Worm (Caenorhabditis elegans) whole organism, L1 larva: ENCODE measurements around the gene tbc-18.

Experiments
- C04F5.9 ChIP-seq: sonication (generic microtip); optimal IDR thresholded peaks from 2 replicates; lab custom pipeline; 2016; ENCODE audit warnings: missing genetic modification characterization, missing compliant biosample characterization
- alr-1 ChIP-seq: fragments of 200-800 bp; sonication (Bioruptor generic); optimal IDR thresholded peaks from 2 replicates; lab custom pipeline; 2018; ENCODE audit warnings: borderline replicate concordance, mild to moderate bottlenecking, missing genetic modification characterization, missing compliant biosample characterization
- ama-1 ChIP-seq: fragments of 150-350 bp; optimal IDR thresholded peaks from 2 replicates; lab custom pipeline; 2014
- ceh-8 ChIP-seq: fragments of 200-800 bp; sonication (Bioruptor generic); optimal IDR thresholded peaks from 2 replicates; lab custom pipeline; 2018; ENCODE audit warnings: mild to moderate bottlenecking, missing genetic modification characterization, moderate library complexity, missing compliant biosample characterization
- ceh-88 ChIP-seq: fragments of 200-800 bp; sonication (Bioruptor generic); IDR thresholded peaks from 2 replicates; pipeline ENCODE4 v1.3.6; 2022; ENCODE audit warnings: missing genetic modification characterization, missing compliant biosample characterization
- ces-1 ChIP-seq: fragments of 150-350 bp; optimal IDR thresholded peaks from 2 replicates; lab custom pipeline; 2014; ENCODE audit warnings: missing biosample characterization, missing genetic modification reagents, missing genetic modification characterization
- efl-1 ChIP-seq, 4 experiments: fragments of 150-350 bp; optimal IDR thresholded peaks in 3 of 4; peaks in 1 of 4; 1 replicate in 1 of 4; 2 replicates in 3 of 4; lab custom pipeline; 2014; ENCODE audit warnings: missing biosample characterization in 2 of 4, missing genetic modification characterization in 2 of 4, missing genetic modification reagents in 2 of 4
- egl-27 ChIP-seq, 2 experiments: fragments of 150-350 bp in 1 of 2; sonication (generic microtip); optimal IDR thresholded peaks; 3 replicates each; lab custom pipeline; 2017 to 2018; ENCODE audit warnings: missing biosample characterization in 2 of 2, missing genetic modification characterization in 2 of 2, missing genetic modification reagents in 2 of 2
- fkh-10 ChIP-seq: sonication (generic microtip); optimal IDR thresholded peaks from 2 replicates; lab custom pipeline; 2017; ENCODE audit warnings: missing biosample characterization, missing genetic modification reagents, missing genetic modification characterization
- fos-1 ChIP-seq: fragments of 150-350 bp; optimal IDR thresholded peaks from 2 replicates; lab custom pipeline; 2014; ENCODE audit warnings: missing biosample characterization, missing genetic modification characterization
- hlh-17 ChIP-seq: fragments of 200-800 bp; sonication (Bioruptor generic); optimal IDR thresholded peaks from 2 replicates; lab custom pipeline; 2018; ENCODE audit warnings: missing genetic modification characterization, mild to moderate bottlenecking, missing compliant biosample characterization, moderate library complexity, borderline replicate concordance
- isw-1 ChIP-seq: fragments of 200-800 bp; sonication (Bioruptor generic); IDR thresholded peaks from 2 replicates; pipeline ENCODE4 v1.3.6; 2022; ENCODE audit warnings: missing genetic modification characterization, missing compliant biosample characterization
- jun-1 ChIP-seq: fragments of 150-350 bp; optimal IDR thresholded peaks from 2 replicates; lab custom pipeline; 2014; ENCODE audit warnings: missing biosample characterization, missing genetic modification reagents, missing genetic modification characterization
- lin-13 ChIP-seq: fragments of 150-350 bp; optimal IDR thresholded peaks from 2 replicates; lab custom pipeline; 2014; ENCODE audit warnings: missing biosample characterization, missing genetic modification reagents, missing genetic modification characterization
- lin-14 ChIP-seq: fragments of 200-800 bp; sonication (Bioruptor generic); optimal IDR thresholded peaks from 2 replicates; lab custom pipeline; 2018; ENCODE audit warnings: mild to moderate bottlenecking, missing genetic modification characterization, moderate library complexity, missing compliant biosample characterization
- lin-35 ChIP-seq, 2 experiments: fragments of 150-350 bp; optimal IDR thresholded peaks; 2 replicates each; lab custom pipeline; 2014; ENCODE audit warnings: missing biosample characterization in 2 of 2, missing genetic modification characterization in 2 of 2, missing genetic modification reagents in 2 of 2
- lin-39 ChIP-seq: fragments of 150-350 bp; optimal IDR thresholded peaks from 2 replicates; lab custom pipeline; 2014; ENCODE audit warnings: missing biosample characterization, missing genetic modification reagents, missing genetic modification characterization
- lir-3 ChIP-seq: sonication (generic microtip); optimal IDR thresholded peaks from 2 replicates; lab custom pipeline; 2016; ENCODE audit warnings: mild to moderate bottlenecking, missing genetic modification characterization, moderate library complexity, missing compliant biosample characterization; ENCODE audit not compliant: poor library complexity
- mab-9 ChIP-seq: fragments of 200-800 bp; sonication (Bioruptor generic); IDR thresholded peaks from 2 replicates; pipeline ENCODE4 v1.3.6; 2022; ENCODE audit warnings: missing genetic modification reagents, missing genetic modification characterization, missing compliant biosample characterization
- mep-1 ChIP-seq: fragments of 150-350 bp; optimal IDR thresholded peaks from 2 replicates; lab custom pipeline; 2014; ENCODE audit warnings: missing biosample characterization, missing genetic modification characterization
- nhr-11 ChIP-seq: fragments of 150-350 bp; optimal IDR thresholded peaks from 2 replicates; lab custom pipeline; 2014; ENCODE audit warnings: missing biosample characterization, missing genetic modification characterization
- nhr-12 ChIP-seq: sonication (generic microtip); optimal IDR thresholded peaks from 2 replicates; lab custom pipeline; 2017; ENCODE audit warnings: missing biosample characterization, missing genetic modification characterization
- nhr-19 ChIP-seq: fragments of 200-800 bp; sonication (Bioruptor generic); conservative IDR thresholded peaks from 2 replicates; pipeline ENCODE4 v1.3.6; 2022; ENCODE audit warnings: missing genetic modification characterization, missing compliant biosample characterization
- nhr-237 ChIP-seq: fragments of 150-350 bp; optimal IDR thresholded peaks from 2 replicates; lab custom pipeline; 2014; ENCODE audit warnings: missing biosample characterization, missing genetic modification characterization
- nhr-28 ChIP-seq: fragments of 150-350 bp; optimal IDR thresholded peaks from 2 replicates; lab custom pipeline; 2014; ENCODE audit warnings: missing biosample characterization, missing genetic modification characterization
- nhr-76 ChIP-seq: sonication (generic microtip); optimal IDR thresholded peaks from 2 replicates; lab custom pipeline; 2017; ENCODE audit warnings: missing biosample characterization, missing genetic modification characterization
- nhr-90 ChIP-seq: sonication (generic microtip); optimal IDR thresholded peaks from 2 replicates; lab custom pipeline; 2016; ENCODE audit warnings: mild to moderate bottlenecking, missing genetic modification characterization, missing compliant biosample characterization; ENCODE audit not compliant: poor library complexity
- pag-3 ChIP-seq: sonication (generic microtip); optimal IDR thresholded peaks from 2 replicates; lab custom pipeline; 2017; ENCODE audit warnings: missing genetic modification characterization, mild to moderate bottlenecking, missing compliant biosample characterization, antibody characterized with exemption, borderline replicate concordance; ENCODE audit not compliant: insufficient read depth
- pax-3 ChIP-seq: fragments of 200-800 bp; sonication (Bioruptor generic); optimal IDR thresholded peaks from 2 replicates; lab custom pipeline; 2018; ENCODE audit warnings: mild to moderate bottlenecking, missing genetic modification characterization, moderate library complexity, missing compliant biosample characterization
- snu-23 ChIP-seq: sonication (generic microtip); optimal IDR thresholded peaks from 2 replicates; lab custom pipeline; 2016; ENCODE audit warnings: missing genetic modification characterization, missing compliant biosample characterization
- sox-4 ChIP-seq: sonication (generic microtip); optimal IDR thresholded peaks from 2 replicates; lab custom pipeline; 2016; ENCODE audit warnings: missing genetic modification characterization, missing compliant biosample characterization
- sup-37 ChIP-seq: fragments of 200-800 bp; sonication (Bioruptor generic); optimal IDR thresholded peaks from 2 replicates; lab custom pipeline; 2018; ENCODE audit warnings: mild to moderate bottlenecking, missing genetic modification characterization, missing compliant biosample characterization
- unc-130 ChIP-seq: fragments of 150-350 bp; optimal IDR thresholded peaks from 2 replicates; lab custom pipeline; 2017; ENCODE audit warnings: missing biosample characterization, missing genetic modification characterization, inconsistent platforms
- unc-30 ChIP-seq: sonication (generic microtip); optimal IDR thresholded peaks from 2 replicates; lab custom pipeline; 2017; ENCODE audit warnings: missing biosample characterization, missing genetic modification characterization
- unc-86 ChIP-seq: sonication (generic microtip); optimal IDR thresholded peaks from 2 replicates; lab custom pipeline; 2016; ENCODE audit warnings: missing genetic modification characterization, missing compliant biosample characterization
- ztf-11 ChIP-seq, 2 experiments: sonication (generic microtip); optimal IDR thresholded peaks; 2 replicates each; lab custom pipeline; 2016 to 2017; ENCODE audit warnings: missing genetic modification characterization in 2 of 2, missing biosample characterization in 1 of 2, missing compliant biosample characterization in 1 of 2

The tbc-18 gene

DNA sequence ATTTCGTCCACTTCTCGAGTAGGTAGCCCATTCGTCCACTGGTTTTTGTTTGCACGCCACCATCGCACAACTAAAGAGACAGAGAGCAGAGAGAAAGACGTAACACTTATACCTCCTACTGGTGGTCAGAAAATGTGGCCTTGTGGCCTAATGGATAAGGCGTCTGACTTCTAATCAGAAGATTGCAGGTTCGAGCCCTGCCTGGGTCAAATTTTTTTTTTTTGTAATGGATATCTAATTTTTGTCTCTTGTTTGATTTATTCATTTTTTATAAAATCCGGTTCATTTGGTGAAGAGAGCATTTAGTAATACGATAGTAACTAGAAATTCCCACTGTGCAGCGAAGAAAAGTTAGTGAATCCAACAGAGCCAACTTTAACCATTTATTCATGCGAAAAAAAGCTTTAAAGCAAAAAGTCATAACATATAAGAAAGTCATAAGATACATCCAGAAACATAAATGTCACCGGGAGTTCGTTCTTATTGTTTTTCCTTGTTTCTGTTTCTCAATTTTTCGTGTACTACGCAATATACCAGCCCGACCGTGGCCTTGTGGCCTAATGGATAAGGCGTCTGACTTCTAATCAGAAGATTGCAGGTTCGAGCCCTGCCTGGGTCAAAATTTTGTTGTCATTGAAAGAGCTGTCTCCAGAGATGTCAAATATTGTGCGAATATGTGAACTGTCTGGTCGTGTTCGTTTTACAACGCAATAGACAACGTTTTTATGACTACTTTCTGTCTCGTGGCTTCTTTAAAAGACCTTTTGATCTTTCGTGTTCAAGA lies 7.9 kb downstream of the tbc-18 start (continued):
- no peak for TF ChIP-seq efl-1 (optimal IDR thresholded peaks at IDR 0.05; lab: Kevin White, UChicago)
- peak in 1 of 2 experiments; percentile 77 for TF ChIP-seq efl-1 (GFP tag; optimal IDR thresholded peaks at IDR 0.05 in 1 of 2; lab: Kevin White, UChicago)
- peak; percentile 13 for TF ChIP-seq unc-86
- no peak for TF ChIP-seq pax-3
- no peak for TF ChIP-seq egl-27 (tag; optimal IDR thresholded peaks at IDR 0.05; lab: Kevin White, UChicago)
- TF ChIP-seq nhr-76 = no peak
- TF ChIP-seq fkh-10 = no peak
- TF ChIP-seq nhr-237 (tag; lab: Kevin White, UChicago) = no peak
- TF ChIP-seq sup-37 (GFP tag; lab: Kevin White, UChicago) = no peak
- TF ChIP-seq lin-14 (GFP tag; lab: Kevin White, UChicago) = peak; percentile 62
- TF ChIP-seq fos-1 (tag; lab: Kevin White, UChicago) = peak; percentile 51
- TF ChIP-seq nhr-12 (tag; lab: Kevin White, UChicago) = no peak
- no peak for TF ChIP-seq alr-1 (tag; lab: Kevin White, UChicago)
- peak; percentile 70 for TF ChIP-seq mep-1 (tag; lab: Kevin White, UChicago)
- TF ChIP-seq sox-4 (tag; lab: Kevin White, UChicago) = peak; percentile 11
- no peak for TF ChIP-seq nhr-11
- TF ChIP-seq nhr-90 (tag; lab: Kevin White, UChicago) = peak; percentile 59
- no peak for TF ChIP-seq nhr-28
- peak; percentile 56; the same call in 1 of the 2 replicates for TF ChIP-seq nhr-19 (GFP tag; lab: Robert Waterston, UW)
- TF ChIP-seq unc-130 (tag; lab: Kevin White, UChicago) = no peak
- TF ChIP-seq ceh-8 (GFP tag; lab: Kevin White, UChicago) = no peak
- TF ChIP-seq lir-3 (tag; lab: Kevin White, UChicago) = no peak
- TF ChIP-seq mab-9 = 0 out of 2 replicates have a peak, but pooled peaks have one; percentile 13
- TF ChIP-seq ama-1 (lab: Kevin White, UChicago) = no peak
- TF ChIP-seq hlh-17 (GFP tag; lab: Kevin White, UChicago) = no peak
- TF ChIP-seq jun-1 (tag; lab: Kevin White, UChicago) = peak; percentile 37
- TF ChIP-seq ztf-11 (tag; optimal IDR thresholded peaks at IDR 0.05; lab: Kevin White, UChicago) = no peak
- TF ChIP-seq snu-23 = peak; percentile 80
- TF ChIP-seq lin-39 (tag; lab: Kevin White, UChicago) = no peak
- TF ChIP-seq isw-1 (GFP tag; lab: Robert Waterston, UW) = no peak; the same call in 1 of the 2 replicates
- TF ChIP-seq C04F5.9 (tag; lab: Kevin White, UChicago) = no peak
- TF ChIP-seq lin-13 (GFP tag; lab: Kevin White, UChicago) = no peak
- peak in 1 of 2 experiments; percentile 49 for TF ChIP-seq lin-35 (GFP tag; optimal IDR thresholded peaks at IDR 0.05; lab: Kevin White, UChicago)

- TF ChIP-seq lin-14 (GFP tag; lab: Kevin White, UChicago) = peak; percentile 8
- TF ChIP-seq efl-1 (optimal IDR thresholded peaks at IDR 0.05; lab: Kevin White, UChicago) = no peak
- TF ChIP-seq efl-1 (GFP tag; optimal IDR thresholded peaks at IDR 0.05 in 1 of 2; lab: Kevin White, UChicago) = no peak
Observed at ce11 chrX:8390508-8390907, 12.2 kb downstream of the tbc-18 start.

DNA sequence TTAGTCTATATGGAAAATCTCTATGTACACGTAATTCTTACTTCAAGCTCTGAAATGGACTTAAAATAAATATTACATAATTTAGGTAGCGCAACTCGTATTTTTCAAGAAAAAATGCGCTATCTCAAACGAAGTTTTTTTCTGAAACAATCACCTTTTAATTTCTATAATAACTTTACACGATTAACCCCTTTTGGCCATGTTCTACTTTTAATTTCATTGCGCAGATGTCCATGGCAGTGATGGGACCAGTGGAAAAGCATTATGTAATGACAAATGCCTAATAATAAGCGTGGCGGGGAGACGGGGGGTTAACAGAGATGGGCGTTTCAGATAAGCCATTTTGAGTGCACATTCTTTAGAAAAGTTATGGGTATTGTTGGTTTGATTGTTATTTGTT lies 13.1 kb downstream of the tbc-18 start:
- no peak for TF ChIP-seq unc-86
- no peak for TF ChIP-seq unc-30
- no peak for TF ChIP-seq fkh-10
- no peak for TF ChIP-seq ces-1 (GFP tag; lab: Kevin White, UChicago)
- TF ChIP-seq pag-3 (tag; lab: Kevin White, UChicago) = no peak
- no peak for TF ChIP-seq ceh-88 (GFP tag; lab: Robert Waterston, UW)
